Worm (Caenorhabditis elegans): Measurements from ENCODE around the gene srx-31.

- no peak for TF ChIP-seq sea-1 (GFP tag; conservative IDR thresholded peaks at IDR 0.05)
- no peak for TF ChIP-seq flt-1 (GFP tag; IDR thresholded peaks at IDR 0.05)
- no peak for TF ChIP-seq hnd-1 (tag; optimal IDR thresholded peaks at IDR 0.05)
These were observed 42.8 kb downstream of the srx-31 start, which contains the start of gene srbc-60 for ce11 chrV:779999-780398.
